Fruit fly (Drosophila melanogaster) whole organism, pupa: ENCODE results near the gene CG31637.

Experiments used
- CG10348 ChIP-seq: fragments of 200-800 bp; sonication (Bioruptor generic); IDR thresholded peaks from 2 replicates; pipeline ENCODE4 v1.3.6; 2022; ENCODE audit warnings: missing biosample characterization, missing genetic modification characterization
- CG12605 ChIP-seq: fragments of 200-800 bp; sonication (Bioruptor generic); IDR thresholded peaks from 2 replicates; pipeline ENCODE4 v1.3.6; 2022; ENCODE audit warnings: missing biosample characterization, missing genetic modification characterization
- CG13204 ChIP-seq: fragments of 200-800 bp; sonication (Bioruptor generic); optimal IDR thresholded peaks from 2 replicates; lab custom pipeline; 2018; ENCODE audit warnings: missing biosample characterization, mild to moderate bottlenecking, missing genetic modification characterization, moderate library complexity
- CG14655 ChIP-seq: fragments of 200-800 bp; sonication (Bioruptor generic); optimal IDR thresholded peaks from 3 replicates; lab custom pipeline; 2017; ENCODE audit warnings: mild to moderate bottlenecking, missing biosample characterization, missing genetic modification reagents, missing genetic modification characterization
- CG15710 ChIP-seq: fragments of 200-800 bp; sonication (Bioruptor generic); optimal IDR thresholded peaks from 2 replicates; lab custom pipeline; 2018; ENCODE audit warnings: missing biosample characterization, mild to moderate bottlenecking, missing genetic modification characterization, moderate library complexity
- CG17806 ChIP-seq: fragments of 200-800 bp; sonication (Bioruptor generic); optimal IDR thresholded peaks from 2 replicates; lab custom pipeline; 2018; ENCODE audit warnings: missing biosample characterization, mild to moderate bottlenecking, missing genetic modification characterization, moderate library complexity
- CG32121 ChIP-seq: fragments of 200-800 bp; sonication (Bioruptor generic); IDR thresholded peaks from 2 replicates; pipeline ENCODE4 v1.3.6; 2022; ENCODE audit warnings: missing biosample characterization, missing genetic modification characterization
- CG34367 ChIP-seq: fragments of 200-800 bp; sonication (Bioruptor generic); optimal IDR thresholded peaks from 2 replicates; lab custom pipeline; 2018; ENCODE audit warnings: missing biosample characterization, mild to moderate bottlenecking, missing genetic modification characterization
- CG4496 ChIP-seq: fragments of 200-800 bp; sonication (Bioruptor generic); IDR thresholded peaks from 3 replicates; pipeline ENCODE4 v1.3.6; 2022; ENCODE audit warnings: missing biosample characterization, missing genetic modification characterization
- CG8159 ChIP-seq: fragments of 200-800 bp; sonication (Bioruptor generic); optimal IDR thresholded peaks from 3 replicates; lab custom pipeline; 2018; ENCODE audit warnings: missing biosample characterization, mild to moderate bottlenecking, missing genetic modification characterization, moderate library complexity
- CG8301 ChIP-seq: fragments of 200-800 bp; sonication (Bioruptor generic); optimal IDR thresholded peaks from 2 replicates; lab custom pipeline; 2018; ENCODE audit warnings: missing biosample characterization, mild to moderate bottlenecking, missing genetic modification characterization
- CG9948 ChIP-seq: fragments of 200-800 bp; sonication (Bioruptor generic); optimal IDR thresholded peaks from 2 replicates; lab custom pipeline; 2018; ENCODE audit warnings: missing biosample characterization, mild to moderate bottlenecking, missing genetic modification characterization, moderate library complexity
- D1 ChIP-seq: fragments of 200-800 bp; sonication (Bioruptor generic); optimal IDR thresholded peaks from 2 replicates; lab custom pipeline; 2018; ENCODE audit warnings: missing biosample characterization, mild to moderate bottlenecking, missing genetic modification characterization, moderate library complexity
- EcR ChIP-seq: fragments of 200-800 bp; sonication (Bioruptor generic); optimal IDR thresholded peaks from 3 replicates; lab custom pipeline; 2019; ENCODE audit warnings: missing biosample characterization, missing genetic modification characterization, mild to moderate bottlenecking, moderate library complexity, missing genetic modification reagents
- Ets98B ChIP-seq: fragments of 200-800 bp; sonication (Bioruptor generic); IDR thresholded peaks from 2 replicates; pipeline ENCODE4 v1.3.6; 2022; ENCODE audit warnings: missing biosample characterization, missing genetic modification characterization
- Pif1A ChIP-seq: fragments of 200-800 bp; sonication (Bioruptor generic); optimal IDR thresholded peaks from 3 replicates; lab custom pipeline; 2016; ENCODE audit warnings: missing biosample characterization, missing genetic modification characterization
- Pif1B ChIP-seq: fragments of 200-800 bp; sonication (Bioruptor generic); optimal IDR thresholded peaks from 3 replicates; lab custom pipeline; 2016; ENCODE audit warnings: missing biosample characterization, missing genetic modification characterization
- Snoo ChIP-seq: fragments of 200-800 bp; sonication (Bioruptor generic); optimal IDR thresholded peaks from 3 replicates; lab custom pipeline; 2017; ENCODE audit warnings: missing biosample characterization, mild to moderate bottlenecking, missing genetic modification characterization, inconsistent platforms
- fd96Ca ChIP-seq: fragments of 200-800 bp; sonication (Bioruptor generic); IDR thresholded peaks from 3 replicates; pipeline ENCODE4 v1.3.6; 2022; ENCODE audit warnings: missing biosample characterization, missing genetic modification characterization
- gl ChIP-seq: fragments of 200-800 bp; sonication (Bioruptor generic); optimal IDR thresholded peaks from 2 replicates; lab custom pipeline; 2018; ENCODE audit warnings: missing biosample characterization, mild to moderate bottlenecking, missing genetic modification characterization
- rn ChIP-seq: fragments of 200-800 bp; sonication (Bioruptor generic); IDR thresholded peaks from 2 replicates; pipeline ENCODE4 v1.3.6; 2022; ENCODE audit warnings: missing biosample characterization, missing genetic modification characterization

The CG31637 gene

DNA sequence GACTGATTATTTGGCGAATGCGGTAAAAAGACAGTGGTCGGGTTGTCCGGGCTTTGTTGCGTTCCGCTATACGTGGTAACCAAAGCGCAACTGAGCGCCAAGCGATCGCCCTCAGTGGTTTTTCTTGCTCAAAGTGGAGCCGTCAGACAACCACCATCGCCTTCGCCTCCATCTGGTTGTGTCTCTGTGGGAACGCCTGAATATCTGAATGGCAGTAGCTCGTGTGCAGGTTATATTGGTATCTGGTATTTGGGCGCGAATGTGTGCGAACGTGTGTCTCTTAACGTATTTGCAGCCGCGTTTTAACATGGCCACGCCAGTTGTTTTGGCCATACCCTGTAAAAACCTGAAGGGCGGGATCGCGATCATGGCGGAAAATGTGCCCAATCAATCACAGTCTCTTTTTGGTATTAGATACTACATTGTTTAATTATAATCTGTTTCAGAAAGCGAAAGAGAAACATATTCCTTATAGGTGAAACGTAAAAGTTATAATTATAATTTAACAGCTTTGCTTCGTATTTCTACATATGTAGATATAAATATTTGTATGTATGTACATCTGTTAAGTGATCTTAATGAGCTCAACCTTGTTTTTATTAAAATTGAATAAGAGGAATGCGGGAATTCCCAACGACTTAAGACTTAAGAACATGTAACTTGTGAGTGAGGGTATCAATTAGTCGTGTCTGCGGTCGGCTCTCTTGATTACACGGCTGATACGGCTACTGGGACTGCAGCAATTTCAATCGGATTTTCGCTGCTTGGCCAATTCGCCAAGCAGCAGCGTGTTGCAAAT, 26.3 kb upstream of the CG31637 start:
- TF ChIP-seq CG34367 (peak; percentile 31), gl (tag; lab: Kevin White, UChicago) (no peak), CG15710 (tag; lab: Kevin White, UChicago) (peak; percentile 60), CG12605 (GFP tag; lab: Robert Waterston, UW) (no peak), CG32121 (GFP tag; lab: Robert Waterston, UW) (no peak), CG4496 (GFP tag; lab: Robert Waterston, UW) (peak; percentile 44; the same call in 1 of the 3 replicates), CG10348 (GFP tag; lab: Robert Waterston, UW) (no peak), Snoo (tag; lab: Kevin White, UChicago) (peak; percentile 36), CG13204 (GFP tag; lab: Kevin White, UChicago) (no peak), rn (GFP tag; lab: Robert Waterston, UW) (no peak), D1 (tag; lab: Kevin White, UChicago) (peak; percentile 21), Ets98B (peak; percentile 8; the same call in 1 of the 2 replicates), CG8159 (tag; lab: Kevin White, UChicago) (peak; percentile 69), Pif1A (GFP tag; lab: Kevin White, UChicago) (peak; percentile 46), CG8301 (peak; percentile 68), EcR (GFP tag; lab: Kevin White, UChicago) (peak; percentile 9), CG17806 (peak; percentile 48), CG9948 (tag; lab: Kevin White, UChicago) (peak; percentile 49), CG14655 (GFP tag; lab: Kevin White, UChicago) (peak; percentile 62), fd96Ca (GFP tag; lab: Robert Waterston, UW) (no peak), Pif1B (GFP tag; lab: Kevin White, UChicago) (peak; percentile 31)

DNA sequence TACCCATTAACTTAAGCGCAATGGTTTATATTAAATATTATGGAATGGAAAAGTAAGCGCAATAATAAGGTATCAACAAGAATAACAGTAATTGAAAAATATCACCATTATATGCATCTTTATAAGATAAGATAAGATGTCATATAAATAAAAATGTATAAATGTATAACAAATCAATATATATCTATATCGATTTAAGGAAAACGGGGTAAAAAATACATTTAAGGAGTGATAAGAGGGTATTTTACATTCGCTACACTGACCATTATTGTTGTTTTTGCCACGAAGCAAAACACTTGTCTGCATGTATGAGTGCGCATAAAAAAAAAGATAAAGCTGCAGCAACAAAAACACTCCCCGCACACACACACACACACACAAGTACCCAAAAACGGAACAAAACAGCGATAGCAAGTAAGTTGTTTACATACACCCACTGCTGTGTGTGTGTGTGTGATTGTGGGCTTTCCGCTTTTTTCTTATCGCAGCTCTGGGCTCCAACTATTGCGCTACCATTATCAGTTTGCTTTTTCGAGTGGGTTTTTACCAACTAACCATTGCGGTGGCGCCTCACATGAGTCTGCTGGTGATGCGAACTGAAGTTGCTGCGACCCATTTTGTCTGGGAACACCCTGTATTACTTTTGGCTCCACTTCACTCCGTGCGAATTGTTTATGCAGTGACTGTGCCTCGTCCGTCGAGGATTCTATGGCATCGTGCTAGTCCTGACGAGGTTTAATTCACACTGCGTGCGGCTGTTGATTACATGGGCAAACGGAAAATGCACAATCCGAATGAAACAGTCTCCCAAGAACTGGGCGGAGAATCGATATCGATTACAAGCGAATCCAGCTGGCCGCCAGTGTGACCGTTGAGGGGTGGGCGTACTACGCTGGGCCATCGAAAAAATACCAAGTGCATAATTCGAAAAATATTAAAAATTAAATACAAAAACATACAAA, 25.1 kb upstream of the CG31637 start, which contains the start of gene mmy:
mmy (minus strand) TSS at position 829 of the 962 bp plus-strand sequence.
- no peak for TF ChIP-seq CG10348 (GFP tag; lab: Robert Waterston, UW)
- TF ChIP-seq Pif1B (GFP tag; lab: Kevin White, UChicago): peak; percentile 34
- TF ChIP-seq CG34367: peak; percentile 44
- TF ChIP-seq CG8159 (tag; lab: Kevin White, UChicago): peak; percentile 83
- TF ChIP-seq Snoo (tag; lab: Kevin White, UChicago): peak; percentile 56
- TF ChIP-seq rn (GFP tag; lab: Robert Waterston, UW): peak; percentile 38; the same call in 1 of the 2 replicates
- peak; percentile 57 for TF ChIP-seq CG17806
- TF ChIP-seq CG14655 (GFP tag; lab: Kevin White, UChicago): peak; percentile 72
- TF ChIP-seq EcR (GFP tag; lab: Kevin White, UChicago): no peak
- TF ChIP-seq CG12605 (GFP tag; lab: Robert Waterston, UW): peak; percentile 75
- peak; percentile 82 for TF ChIP-seq CG4496 (GFP tag; lab: Robert Waterston, UW)
- peak; percentile 75 for TF ChIP-seq CG9948 (tag; lab: Kevin White, UChicago)
- peak; percentile 58 for TF ChIP-seq Pif1A (GFP tag; lab: Kevin White, UChicago)
- peak; percentile 74 for TF ChIP-seq Ets98B
- peak; percentile 71 for TF ChIP-seq CG8301
- TF ChIP-seq gl (tag; lab: Kevin White, UChicago): peak; percentile 23
- TF ChIP-seq CG15710 (tag; lab: Kevin White, UChicago): peak; percentile 77
- no peak for TF ChIP-seq D1 (tag; lab: Kevin White, UChicago)
- TF ChIP-seq CG13204 (GFP tag; lab: Kevin White, UChicago): peak; percentile 44
- TF ChIP-seq CG32121 (GFP tag; lab: Robert Waterston, UW): peak; percentile 67; the same call in 1 of the 2 replicates
- TF ChIP-seq fd96Ca (GFP tag; lab: Robert Waterston, UW): peak; percentile 79; the same call in 2 of the 3 replicates

DNA sequence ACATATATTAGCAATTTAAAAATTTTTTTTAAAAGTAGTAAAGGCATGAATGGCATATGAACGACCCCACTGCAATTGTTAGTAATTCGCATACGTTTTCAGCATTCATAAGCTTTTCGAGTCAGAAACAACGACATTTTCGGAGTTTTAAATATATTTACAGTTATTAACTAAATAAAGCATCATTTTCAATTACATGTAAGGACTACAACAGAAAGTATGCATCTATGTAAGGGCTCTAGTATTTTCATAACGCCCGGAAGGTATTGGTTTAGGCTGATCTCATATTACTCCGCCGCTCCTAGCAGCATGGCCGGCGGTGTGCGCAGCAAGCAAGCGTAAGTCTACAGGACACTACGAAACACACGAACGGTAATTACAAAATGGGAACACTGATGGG, 24.1 kb upstream of the CG31637 start:
- TF ChIP-seq CG8301 (no peak), CG8159 (tag; lab: Kevin White, UChicago) (no peak), CG12605 (GFP tag; lab: Robert Waterston, UW) (no peak), fd96Ca (GFP tag; lab: Robert Waterston, UW) (no peak), Pif1A (GFP tag; lab: Kevin White, UChicago) (no peak)

DNA sequence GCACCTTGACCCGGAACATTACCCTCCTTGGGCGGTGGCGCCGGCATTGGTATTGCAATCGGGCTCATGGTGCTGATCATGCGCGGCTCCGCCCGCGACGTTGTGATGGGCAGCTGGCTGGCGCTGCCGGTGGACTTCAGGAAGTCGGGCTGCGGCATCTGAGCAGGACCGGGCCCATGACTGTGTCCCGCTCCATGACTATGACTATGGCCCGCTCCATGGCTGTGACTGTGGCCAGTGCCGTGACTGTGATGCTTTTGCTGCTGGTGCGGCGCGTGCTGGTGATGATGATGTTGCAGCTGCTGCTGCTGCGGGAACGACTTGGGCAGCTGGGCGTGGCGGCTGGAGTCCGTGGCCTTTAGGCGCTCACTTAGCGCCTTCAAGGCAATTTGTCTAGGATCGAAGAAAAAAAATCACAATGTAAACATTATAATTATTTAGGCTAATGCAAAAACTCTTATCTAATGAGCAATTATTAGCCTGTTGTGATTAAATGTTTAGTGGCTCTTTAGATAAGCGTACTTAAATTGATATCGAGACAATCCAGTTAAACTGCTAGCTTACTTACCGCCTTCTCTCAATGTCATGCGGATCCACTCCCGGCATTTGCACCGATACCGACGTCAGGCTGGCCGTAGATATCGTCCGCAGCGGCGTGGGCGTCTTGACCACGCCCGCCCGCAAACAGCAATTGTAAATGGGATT, 23.4 kb upstream of the CG31637 start:
- TF ChIP-seq Ets98B: no peak
- TF ChIP-seq fd96Ca (GFP tag; lab: Robert Waterston, UW): 0 out of 3 replicates have a peak, but pooled peaks have one; percentile 10

DNA sequence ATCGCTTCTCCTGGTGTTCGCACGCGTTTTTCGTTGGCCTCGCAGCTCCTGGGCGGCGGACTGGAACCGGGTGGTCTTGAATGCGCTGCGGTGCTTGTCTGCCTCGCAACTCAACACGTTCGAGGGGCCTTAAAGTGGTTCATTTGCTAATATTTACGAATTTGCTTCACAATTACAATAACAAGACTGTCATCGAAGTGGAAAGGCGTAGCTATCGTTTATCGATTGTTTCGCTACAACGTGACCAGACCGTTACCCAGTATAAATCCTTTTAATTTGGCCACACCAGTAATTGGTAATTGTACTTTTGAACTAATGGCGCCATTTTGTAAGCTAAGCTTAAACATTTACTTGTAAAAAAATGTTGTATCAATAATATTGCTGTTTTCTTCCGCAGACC, 21.7 kb upstream of the CG31637 start, which contains the start of gene CG9536:
CG9536 (minus strand) TSS at position 223 of the 400 bp plus-strand sequence.
- TF ChIP-seq CG17806 (no peak), CG8159 (tag; lab: Kevin White, UChicago) (no peak), CG9948 (tag; lab: Kevin White, UChicago) (no peak), D1 (tag; lab: Kevin White, UChicago) (no peak), CG13204 (GFP tag; lab: Kevin White, UChicago) (no peak), Pif1B (GFP tag; lab: Kevin White, UChicago) (no peak), CG15710 (tag; lab: Kevin White, UChicago) (no peak), gl (tag; lab: Kevin White, UChicago) (no peak), CG10348 (GFP tag; lab: Robert Waterston, UW) (no peak), fd96Ca (GFP tag; lab: Robert Waterston, UW) (no peak), rn (GFP tag; lab: Robert Waterston, UW) (no peak), Pif1A (GFP tag; lab: Kevin White, UChicago) (no peak), CG8301 (no peak), CG12605 (GFP tag; lab: Robert Waterston, UW) (no peak), CG34367 (no peak), CG14655 (GFP tag; lab: Kevin White, UChicago) (no peak), Ets98B (no peak), Snoo (tag; lab: Kevin White, UChicago) (no peak), CG4496 (GFP tag; lab: Robert Waterston, UW) (no peak), EcR (GFP tag; lab: Kevin White, UChicago) (no peak)
